Fruit fly (Drosophila melanogaster) whole organism, wandering third instar larva: ENCODE measurements around the gene CG4511.

Experiments used
- CG32264 ChIP-seq: fragments of 200-800 bp; sonication (Bioruptor generic); optimal IDR thresholded peaks from 2 replicates; lab custom pipeline; 2016; ENCODE audit warnings: missing biosample characterization, missing genetic modification characterization
- pan ChIP-seq: fragments of >200 bp; optimal IDR thresholded peaks from 2 replicates; lab custom pipeline; 2017
- usp ChIP-seq: fragments of >200 bp; optimal IDR thresholded peaks from 2 replicates; lab custom pipeline; 2017; ENCODE audit warnings: missing biosample characterization, missing genetic modification characterization

- TF ChIP-seq pan (lab: Kevin White, UChicago): no peak
- no peak for TF ChIP-seq CG32264 (GFP tag; lab: Kevin White, UChicago)
- TF ChIP-seq usp (GFP tag; lab: Kevin White, UChicago): no peak
These were observed 3.7 kb upstream of the CG4511 start for dm6 chr3R:10850636-10851035.
